Worm (Caenorhabditis elegans) whole organism, late embryonic: Measurements from ENCODE around the gene F11A5.15.

Experiments
- C08G9.2 ChIP-seq: sonication (generic microtip); optimal IDR thresholded peaks from 2 replicates; lab custom pipeline; 2016; ENCODE audit warnings: mild to moderate bottlenecking, missing genetic modification characterization, moderate library complexity, missing compliant biosample characterization
- Y22D7AL.16 ChIP-seq: sonication (generic microtip); optimal IDR thresholded peaks from 2 replicates; lab custom pipeline; 2016; ENCODE audit warnings: missing genetic modification characterization, missing compliant biosample characterization
- ahr-1 ChIP-seq: sonication (generic microtip); optimal IDR thresholded peaks from 2 replicates; lab custom pipeline; 2016; ENCODE audit warnings: missing genetic modification characterization, missing compliant biosample characterization
- elt-4 ChIP-seq: sonication (generic microtip); optimal IDR thresholded peaks from 2 replicates; lab custom pipeline; 2016; ENCODE audit warnings: missing genetic modification characterization, missing compliant biosample characterization
- ets-4 ChIP-seq: sonication (generic microtip); optimal IDR thresholded peaks from 2 replicates; lab custom pipeline; 2016; ENCODE audit warnings: missing genetic modification characterization, missing compliant biosample characterization
- fkh-10 ChIP-seq: fragments of 150-350 bp; optimal IDR thresholded peaks from 2 replicates; lab custom pipeline; 2014; ENCODE audit warnings: missing biosample characterization, missing genetic modification reagents, missing genetic modification characterization
- pqm-1 ChIP-seq: sonication (generic microtip); optimal IDR thresholded peaks from 2 replicates; lab custom pipeline; 2016; ENCODE audit warnings: missing genetic modification characterization, missing compliant biosample characterization
- tbx-2 ChIP-seq: sonication (generic microtip); optimal IDR thresholded peaks from 2 replicates; lab custom pipeline; 2016; ENCODE audit warnings: missing genetic modification characterization, missing compliant biosample characterization

DNA sequence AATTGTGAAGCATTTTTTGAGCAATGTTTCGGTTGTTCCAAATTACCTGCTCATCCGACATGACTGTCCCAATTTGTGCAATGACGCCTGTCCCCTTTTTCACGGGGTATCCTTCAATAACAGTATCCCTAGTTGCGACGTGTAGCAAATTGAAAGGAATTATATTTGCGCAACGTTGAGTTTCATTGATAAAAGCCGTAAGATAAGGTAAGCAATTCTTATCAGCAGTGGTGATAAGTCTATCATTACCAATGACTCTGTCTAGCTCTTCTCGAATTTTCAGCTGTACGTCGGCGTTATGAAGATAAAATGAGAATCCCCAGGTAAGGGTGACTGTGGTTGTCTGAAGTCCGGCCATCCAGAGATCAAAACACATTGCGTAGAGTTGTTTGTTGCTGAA lies 44.3 kb downstream of the F11A5.15 start:
- TF ChIP-seq tbx-2 (tag; lab: Kevin White, UChicago) = no peak
- no peak for TF ChIP-seq Y22D7AL.16 (tag; lab: Kevin White, UChicago)
- no peak for TF ChIP-seq pqm-1 (tag; lab: Kevin White, UChicago)
- no peak for TF ChIP-seq ets-4
- no peak for TF ChIP-seq elt-4 (tag; lab: Kevin White, UChicago)
- no peak for TF ChIP-seq C08G9.2 (tag; lab: Kevin White, UChicago)
- TF ChIP-seq fkh-10 (GFP tag; lab: Kevin White, UChicago) = no peak
- TF ChIP-seq ahr-1 = no peak
